Worm (Caenorhabditis elegans) whole organism, young adult: ENCODE measurements around the gene tif-1A.
A peak's percentile ranks its signal among the peaks of the same experiment; 100 is the strongest.

Experiments
- C17E4.6 ChIP-seq: fragments of 200-800 bp; sonication (Bioruptor generic); IDR thresholded peaks from 2 replicates; pipeline ENCODE4 v1.3.6; 2022; ENCODE audit warnings: missing genetic modification reagents, missing genetic modification characterization, missing compliant biosample characterization
- F22D6.2 ChIP-seq: sonication (generic microtip); optimal IDR thresholded peaks from 2 replicates; lab custom pipeline; 2016; ENCODE audit warnings: mild to moderate bottlenecking, missing genetic modification characterization, missing compliant biosample characterization
- F39B2.1 ChIP-seq: fragments of 200-800 bp; sonication (Bioruptor generic); IDR thresholded peaks from 2 replicates; pipeline ENCODE4 v1.3.6; 2022; ENCODE audit warnings: missing genetic modification reagents, missing genetic modification characterization, missing compliant biosample characterization
- F52B5.7 ChIP-seq: sonication (generic microtip); optimal IDR thresholded peaks from 2 replicates; lab custom pipeline; 2016; ENCODE audit warnings: mild to moderate bottlenecking, missing genetic modification characterization, missing compliant biosample characterization
- F55B11.4 ChIP-seq: sonication (generic microtip); optimal IDR thresholded peaks from 2 replicates; lab custom pipeline; 2016; ENCODE audit warnings: missing compliant biosample characterization, missing genetic modification characterization, borderline replicate concordance; ENCODE audit not compliant: insufficient read depth
- T26A5.8 ChIP-seq: sonication (generic microtip); optimal IDR thresholded peaks from 2 replicates; lab custom pipeline; 2016; ENCODE audit warnings: missing genetic modification characterization, missing compliant biosample characterization
- Y53F4B.3 ChIP-seq: fragments of 200-800 bp; sonication (Bioruptor generic); IDR thresholded peaks from 2 replicates; pipeline ENCODE4 v1.3.6; 2022; ENCODE audit warnings: missing genetic modification reagents, missing genetic modification characterization, missing compliant biosample characterization
- ama-1 ChIP-seq, 3 experiments: fragments of 150-350 bp in 1 of 3; sonication (generic microtip) in 2 of 3; optimal IDR thresholded peaks; 2 replicates each; lab custom pipeline; 2014 to 2018; ENCODE audit warnings: missing biosample characterization in 2 of 3, missing genetic modification characterization in 2 of 3, missing genetic modification reagents in 2 of 3
- athp-1 ChIP-seq: sonication (generic microtip); optimal IDR thresholded peaks from 2 replicates; lab custom pipeline; 2017; ENCODE audit warnings: mild to moderate bottlenecking, missing genetic modification characterization, missing compliant biosample characterization
- attf-3 ChIP-seq: fragments of 200-800 bp; sonication (Bioruptor generic); conservative IDR thresholded peaks from 2 replicates; pipeline ENCODE4 v1.3.6; 2022; ENCODE audit warnings: missing genetic modification reagents, missing genetic modification characterization, missing compliant biosample characterization
- attf-6 ChIP-seq: fragments of 200-800 bp; sonication (Bioruptor generic); IDR thresholded peaks from 2 replicates; pipeline ENCODE4 v1.3.6; 2022; ENCODE audit warnings: missing genetic modification reagents, missing genetic modification characterization, missing compliant biosample characterization
- cebp-1 ChIP-seq, 2 experiments: fragments of 200-800 bp in 1 of 2; sonication (Bioruptor generic) in 1 of 2; sonication (generic microtip) in 1 of 2; IDR thresholded peaks in 1 of 2; optimal IDR thresholded peaks in 1 of 2; 2 replicates each; pipeline versions ENCODE4 v1.3.6 to Lab custom; 2017 to 2022; ENCODE audit warnings: missing compliant biosample characterization in 2 of 2, missing genetic modification characterization in 2 of 2, mild to moderate bottlenecking in 1 of 2, missing genetic modification reagents in 1 of 2, moderate library complexity in 1 of 2
- ceh-100 ChIP-seq: fragments of 200-800 bp; sonication (Bioruptor generic); IDR thresholded peaks from 2 replicates; pipeline ENCODE4 v1.3.6; 2022; ENCODE audit warnings: missing genetic modification reagents, missing genetic modification characterization, missing compliant biosample characterization
- ceh-27 ChIP-seq: fragments of 200-800 bp; sonication (Bioruptor generic); optimal IDR thresholded peaks from 2 replicates; lab custom pipeline; 2018; ENCODE audit warnings: mild to moderate bottlenecking, missing genetic modification characterization, moderate library complexity, missing compliant biosample characterization
- ceh-40 ChIP-seq: fragments of 200-800 bp; sonication (Bioruptor generic); IDR thresholded peaks from 2 replicates; pipeline ENCODE4 v1.3.6; 2022; ENCODE audit warnings: missing genetic modification characterization, missing compliant biosample characterization
- ceh-58 ChIP-seq: fragments of 200-800 bp; sonication (Bioruptor generic); IDR thresholded peaks from 2 replicates; pipeline ENCODE4 v1.3.6; 2022; ENCODE audit warnings: missing genetic modification characterization, missing compliant biosample characterization
- ceh-79 ChIP-seq: sonication (generic microtip); optimal IDR thresholded peaks from 2 replicates; lab custom pipeline; 2017; ENCODE audit warnings: mild to moderate bottlenecking, missing genetic modification characterization, missing compliant biosample characterization
- ceh-91 ChIP-seq: fragments of 200-800 bp; sonication (Bioruptor generic); IDR thresholded peaks from 2 replicates; pipeline ENCODE4 v1.3.6; 2022; ENCODE audit warnings: missing genetic modification reagents, missing genetic modification characterization, missing compliant biosample characterization
- chd-7 ChIP-seq: sonication (generic microtip); optimal IDR thresholded peaks from 2 replicates; lab custom pipeline; 2016; ENCODE audit warnings: mild to moderate bottlenecking, missing genetic modification characterization, moderate library complexity, missing compliant biosample characterization
- dpff-1 ChIP-seq: sonication (generic microtip); optimal IDR thresholded peaks from 2 replicates; lab custom pipeline; 2017; ENCODE audit warnings: mild to moderate bottlenecking, missing genetic modification characterization, missing compliant biosample characterization
- ets-4 ChIP-seq: fragments of 200-800 bp; sonication (Bioruptor generic); optimal IDR thresholded peaks from 2 replicates; lab custom pipeline; 2018; ENCODE audit warnings: mild to moderate bottlenecking, missing genetic modification characterization, missing compliant biosample characterization
- fkh-3 ChIP-seq: sonication (generic microtip); optimal IDR thresholded peaks from 2 replicates; lab custom pipeline; 2016; ENCODE audit warnings: mild to moderate bottlenecking, missing genetic modification characterization, missing compliant biosample characterization
- him-1 ChIP-seq: sonication (generic microtip); optimal IDR thresholded peaks from 2 replicates; lab custom pipeline; 2016; ENCODE audit warnings: missing genotype, missing genetic modification reagents, missing genetic modification characterization, missing compliant biosample characterization
- hlh-26 ChIP-seq: fragments of 200-800 bp; sonication (Bioruptor generic); conservative IDR thresholded peaks from 2 replicates; pipeline ENCODE4 v1.3.6; 2022; ENCODE audit warnings: missing genetic modification reagents, missing genetic modification characterization, missing compliant biosample characterization
- hmg-1.2 ChIP-seq: fragments of 200-800 bp; sonication (Bioruptor generic); IDR thresholded peaks from 2 replicates; pipeline ENCODE4 v1.3.6; 2022; ENCODE audit warnings: missing genetic modification reagents, missing genetic modification characterization, missing compliant biosample characterization
- lin-26 ChIP-seq: fragments of 200-800 bp; sonication (Bioruptor generic); IDR thresholded peaks from 2 replicates; pipeline ENCODE4 v1.3.6; 2022; ENCODE audit warnings: missing genetic modification reagents, missing genetic modification characterization, missing compliant biosample characterization
- lsy-27 ChIP-seq: sonication (generic microtip); optimal IDR thresholded peaks from 2 replicates; lab custom pipeline; 2017; ENCODE audit warnings: missing genetic modification characterization, mild to moderate bottlenecking, missing compliant biosample characterization, antibody characterized with exemption, missing genotype, borderline replicate concordance; ENCODE audit not compliant: insufficient read depth
- madf-8 ChIP-seq: fragments of 200-800 bp; sonication (Bioruptor generic); conservative IDR thresholded peaks from 2 replicates; pipeline ENCODE4 v1.3.6; 2022; ENCODE audit warnings: missing genetic modification reagents, missing genetic modification characterization, missing compliant biosample characterization
- nfya-2 ChIP-seq: fragments of 200-800 bp; sonication (Bioruptor generic); IDR thresholded peaks from 2 replicates; pipeline ENCODE4 v1.3.6; 2022; ENCODE audit warnings: missing genetic modification reagents, missing genetic modification characterization, missing compliant biosample characterization
- nfyb-1 ChIP-seq: fragments of 200-800 bp; sonication (Bioruptor generic); IDR thresholded peaks from 2 replicates; pipeline ENCODE4 v1.3.6; 2022; ENCODE audit warnings: missing genetic modification reagents, missing genetic modification characterization, missing compliant biosample characterization
- nhr-27 ChIP-seq: fragments of 200-800 bp; sonication (Bioruptor generic); optimal IDR thresholded peaks from 2 replicates; lab custom pipeline; 2018; ENCODE audit warnings: mild to moderate bottlenecking, missing genetic modification characterization, moderate library complexity, missing compliant biosample characterization
- nhr-80 ChIP-seq: sonication (generic microtip); optimal IDR thresholded peaks from 2 replicates; lab custom pipeline; 2016; ENCODE audit warnings: missing genetic modification characterization, missing compliant biosample characterization
- nhr-90 ChIP-seq: sonication (generic microtip); optimal IDR thresholded peaks from 2 replicates; lab custom pipeline; 2016; ENCODE audit warnings: missing genotype, mild to moderate bottlenecking, missing genetic modification characterization, missing compliant biosample characterization
- repo-1 ChIP-seq: sonication (generic microtip); optimal IDR thresholded peaks from 2 replicates; lab custom pipeline; 2017; ENCODE audit warnings: mild to moderate bottlenecking, missing genetic modification characterization, missing compliant biosample characterization
- sdz-38 ChIP-seq: sonication (generic microtip); optimal IDR thresholded peaks from 2 replicates; lab custom pipeline; 2016; ENCODE audit warnings: missing genotype, missing genetic modification characterization, missing compliant biosample characterization
- snpc-1.1 ChIP-seq: sonication (generic microtip); optimal IDR thresholded peaks from 2 replicates; lab custom pipeline; 2017; ENCODE audit warnings: missing genetic modification characterization, mild to moderate bottlenecking, missing compliant biosample characterization, antibody characterized with exemption, moderate library complexity, missing genotype, missing genetic modification reagents; ENCODE audit not compliant: insufficient read depth
- snpc-4 ChIP-seq, 5 experiments: fragments of 150-350 bp in 1 of 5; sonication (generic microtip) in 4 of 5; optimal IDR thresholded peaks; 2 replicates each; lab custom pipeline; 2014 to 2018; ENCODE audit warnings: missing genetic modification characterization in 5 of 5, missing biosample characterization in 3 of 5, antibody characterized with exemption in 2 of 5, mild to moderate bottlenecking in 2 of 5, missing compliant biosample characterization in 2 of 5, missing genotype in 2 of 5, moderate library complexity in 2 of 5, missing genetic modification reagents in 1 of 5
- zfh-2 ChIP-seq: fragments of 200-800 bp; sonication (Bioruptor generic); conservative IDR thresholded peaks from 2 replicates; pipeline ENCODE4 v1.3.6; 2022; ENCODE audit warnings: missing genetic modification reagents, missing genetic modification characterization, missing compliant biosample characterization

The tif-1A gene

DNA sequence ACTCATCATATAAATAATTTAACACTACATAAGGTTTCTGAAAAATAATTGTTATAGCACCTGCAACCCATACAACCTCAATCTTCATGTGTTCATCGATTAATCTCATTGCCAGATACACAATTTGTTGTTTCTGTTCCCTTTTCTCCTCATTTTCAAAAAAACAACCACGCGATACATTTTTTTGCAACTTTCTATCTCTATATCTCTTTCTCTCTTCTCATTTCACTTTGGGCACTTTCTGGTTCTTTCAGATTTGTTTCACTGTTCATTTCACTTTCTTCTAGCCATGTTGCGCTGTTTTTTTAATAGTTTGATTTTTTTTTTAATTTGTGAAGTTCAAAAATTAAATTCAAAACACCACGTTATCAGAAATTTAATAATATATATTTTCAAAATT is 44.7 kb downstream of the tif-1A start:
- TF ChIP-seq hmg-1.2 = no peak
- TF ChIP-seq ceh-27 = no peak
- TF ChIP-seq nhr-90 (tag; lab: Kevin White, UChicago) = no peak
- TF ChIP-seq lsy-27 (tag; lab: Kevin White, UChicago) = no peak
- TF ChIP-seq madf-8 (GFP tag; lab: Robert Waterston, UW) = no peak
- no peak for TF ChIP-seq him-1 (tag; lab: Kevin White, UChicago)
- no peak for TF ChIP-seq ceh-58 (GFP tag; lab: Robert Waterston, UW)
- TF ChIP-seq F55B11.4 = no peak
- TF ChIP-seq C17E4.6 (GFP tag; lab: Robert Waterston, UW) = no peak
- no peak for TF ChIP-seq F52B5.7 (tag; lab: Kevin White, UChicago)
- no peak for TF ChIP-seq Y53F4B.3
- no peak for TF ChIP-seq nfya-2
- no peak for TF ChIP-seq athp-1 (tag; lab: Kevin White, UChicago)

DNA sequence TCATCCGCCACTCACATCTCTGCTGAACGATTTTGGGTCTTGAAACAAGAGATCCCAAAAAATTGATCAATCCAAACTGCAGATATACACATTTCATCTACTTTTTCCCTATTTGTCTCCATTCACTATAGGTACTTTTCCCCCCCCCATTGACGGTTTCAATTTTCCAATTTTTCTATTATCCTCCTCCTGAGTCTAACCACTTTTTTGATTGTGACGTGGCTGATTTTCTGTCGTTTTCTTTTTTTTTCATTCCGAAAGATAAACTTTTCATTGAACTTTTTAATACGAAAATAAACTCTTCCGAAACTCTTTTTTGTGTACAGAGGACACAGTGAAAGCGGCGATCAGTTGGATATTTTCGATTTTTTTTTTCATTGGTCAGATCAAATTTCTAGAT is 46.1 kb downstream of the tif-1A start:
- TF ChIP-seq ceh-91 (GFP tag; lab: Robert Waterston, UW) = no peak
- no peak for TF ChIP-seq ets-4 (GFP tag; lab: Kevin White, UChicago)
- no peak for TF ChIP-seq lin-26 (GFP tag; lab: Robert Waterston, UW)
- no peak for TF ChIP-seq ceh-100 (GFP tag; lab: Robert Waterston, UW)
- no peak for TF ChIP-seq athp-1 (tag; lab: Kevin White, UChicago)
- no peak for TF ChIP-seq sdz-38 (tag; lab: Kevin White, UChicago)
- TF ChIP-seq ceh-40 = no peak
- TF ChIP-seq lsy-27 (tag; lab: Kevin White, UChicago) = no peak
- no peak for TF ChIP-seq F39B2.1 (GFP tag; lab: Robert Waterston, UW)
- TF ChIP-seq zfh-2 (GFP tag; lab: Robert Waterston, UW) = no peak
- no peak for TF ChIP-seq F22D6.2 (tag; lab: Kevin White, UChicago)
- TF ChIP-seq repo-1 = no peak
- TF ChIP-seq nhr-80 (tag; lab: Kevin White, UChicago) = no peak
- no peak for TF ChIP-seq attf-3 (GFP tag; lab: Robert Waterston, UW)
- TF ChIP-seq C17E4.6 (GFP tag; lab: Robert Waterston, UW) = no peak
- no peak for TF ChIP-seq fkh-3
- no peak for TF ChIP-seq cebp-1 (GFP tag; IDR thresholded peaks at IDR 0.05; lab: Robert Waterston, UW)
- no peak for TF ChIP-seq cebp-1 (tag; optimal IDR thresholded peaks at IDR 0.05; lab: Kevin White, UChicago)

DNA sequence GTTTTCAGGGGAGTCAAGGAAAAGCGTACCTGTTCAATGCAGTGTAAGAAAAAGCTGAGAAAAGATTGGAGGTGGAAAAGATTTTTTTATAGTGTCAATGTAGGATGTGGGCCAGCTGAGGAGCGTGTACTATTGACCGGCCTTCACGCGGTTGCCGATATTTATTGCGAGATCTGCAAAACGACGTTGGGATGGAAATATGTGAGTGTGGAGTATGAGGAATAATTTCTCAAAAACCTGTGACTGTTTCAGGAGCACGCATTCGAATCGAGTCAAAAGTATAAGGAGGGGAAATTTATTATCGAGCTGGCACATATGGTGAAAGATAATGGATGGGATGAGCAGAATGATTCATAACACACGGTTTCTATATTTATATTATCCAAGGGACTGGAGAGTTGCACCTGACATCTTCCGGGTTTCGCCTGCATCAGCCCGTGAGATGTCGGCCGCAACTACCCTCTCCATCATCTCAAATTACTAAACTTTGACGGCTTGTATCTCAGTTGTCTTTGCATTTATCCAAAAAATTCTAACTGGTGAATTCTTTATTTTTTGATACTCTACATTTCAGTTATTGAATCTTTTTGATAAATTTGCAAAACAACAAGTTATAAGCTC is 46.7 kb downstream of the tif-1A start:
- TF ChIP-seq T26A5.8 (tag; lab: Kevin White, UChicago) (no peak), ama-1 (optimal IDR thresholded peaks at IDR 0.05; lab: Kevin White, UChicago) (peak; percentile 32), ama-1 (GFP tag; optimal IDR thresholded peaks at IDR 0.05; lab: Kevin White, UChicago) (no peak), lin-26 (GFP tag; lab: Robert Waterston, UW) (no peak), ceh-79 (no peak), chd-7 (tag; lab: Kevin White, UChicago) (peak; percentile 44), dpff-1 (tag; lab: Kevin White, UChicago) (no peak), attf-6 (GFP tag; lab: Robert Waterston, UW) (0 out of 2 replicates have a peak, but pooled peaks have one; percentile 21), nfyb-1 (GFP tag; lab: Robert Waterston, UW) (0 out of 2 replicates have a peak, but pooled peaks have one; percentile 27), snpc-1.1 (tag; lab: Kevin White, UChicago) (peak; percentile 20), snpc-4 (GFP tag; optimal IDR thresholded peaks at IDR 0.05; lab: Kevin White, UChicago) (peak; percentile 51), snpc-4 (tag; optimal IDR thresholded peaks at IDR 0.05; lab: Kevin White, UChicago) (peak; percentile 35 to 78 (median 53)), hlh-26 (no peak), nhr-27 (tag; lab: Kevin White, UChicago) (no peak)
